Worm (Caenorhabditis elegans): Measurements from ENCODE around the gene fbxl-4.

fbxl-4 gene

DNA sequence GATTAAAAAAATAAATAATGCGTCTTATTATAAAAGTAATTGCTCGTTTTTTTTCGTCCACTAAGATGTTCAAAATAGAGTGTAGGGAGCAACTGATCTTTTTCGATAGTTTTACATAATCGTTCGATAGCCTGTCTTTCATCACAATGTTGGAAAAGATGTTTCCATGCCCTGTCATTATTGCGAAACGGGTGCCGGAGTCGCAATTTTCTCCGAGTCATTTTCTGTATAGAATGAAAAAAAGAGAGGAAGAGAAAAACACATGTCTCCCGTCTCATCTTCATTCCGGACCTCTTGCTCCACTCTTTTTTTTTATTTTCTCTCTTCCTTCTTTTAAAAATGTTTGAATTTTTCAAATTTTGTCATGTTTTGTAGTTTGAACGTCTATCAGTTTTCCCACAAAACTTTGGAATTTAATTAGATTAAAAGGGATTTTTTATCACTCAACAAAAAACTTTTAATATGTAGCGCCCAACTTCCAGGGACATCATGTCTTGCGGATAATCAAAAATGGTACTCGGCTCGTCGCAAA is 35.7 kb upstream of the fbxl-4 start, which contains the start of gene svh-2:
Gene svh-2, plus strand, starts transcription at position 482 of the 532 bp plus-strand sequence.
- TF ChIP-seq cebp-1 (GFP tag; IDR thresholded peaks at IDR 0.05) (peak; percentile 38; the same call in 1 of the 2 replicates), cebp-1 (tag; optimal IDR thresholded peaks at IDR 0.05) (peak; percentile 89), ceh-100 (GFP tag; IDR thresholded peaks at IDR 0.05) (no peak)

DNA sequence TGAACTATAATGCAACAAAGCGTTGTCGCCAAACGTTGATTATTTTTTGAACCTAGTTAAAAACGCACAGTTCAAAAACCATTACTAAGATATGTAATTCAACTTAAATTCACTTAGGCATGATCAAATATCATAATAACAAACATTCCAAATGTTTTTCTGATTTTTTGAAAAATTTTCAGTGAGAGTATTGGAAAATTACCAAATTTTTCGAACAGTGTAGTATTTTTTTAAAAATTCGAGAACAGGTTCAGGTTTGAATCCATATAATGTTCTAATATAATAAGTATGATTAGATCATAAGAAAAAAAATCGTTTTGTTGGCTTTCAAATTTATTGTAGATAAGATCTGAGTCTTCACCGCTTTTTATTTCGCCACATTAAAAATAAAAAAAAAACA is 35.0 kb upstream of the fbxl-4 start:
- TF ChIP-seq mel-28 (tag; optimal IDR thresholded peaks at IDR 0.05; ENCODE audit: borderline replicate concordance) = no peak
- no peak for TF ChIP-seq attf-5 (GFP tag; optimal IDR thresholded peaks at IDR 0.05)
- TF ChIP-seq lin-35 (GFP tag; optimal IDR thresholded peaks at IDR 0.05) = no peak
- no peak for TF ChIP-seq Y95B8A.8 (GFP tag; IDR thresholded peaks at IDR 0.05)
- no peak for TF ChIP-seq rcor-1 (GFP tag; IDR thresholded peaks at IDR 0.05)
- TF ChIP-seq ZK185.1 (tag; optimal IDR thresholded peaks at IDR 0.05; ENCODE audit: poor library complexity, severe bottlenecking) = no peak
- no peak for TF ChIP-seq tlf-1 (GFP tag; optimal IDR thresholded peaks at IDR 0.05)
- no peak for TF ChIP-seq die-1 (tag; optimal IDR thresholded peaks at IDR 0.05)
- no peak for TF ChIP-seq T26A5.8 (tag; optimal IDR thresholded peaks at IDR 0.05)

DNA sequence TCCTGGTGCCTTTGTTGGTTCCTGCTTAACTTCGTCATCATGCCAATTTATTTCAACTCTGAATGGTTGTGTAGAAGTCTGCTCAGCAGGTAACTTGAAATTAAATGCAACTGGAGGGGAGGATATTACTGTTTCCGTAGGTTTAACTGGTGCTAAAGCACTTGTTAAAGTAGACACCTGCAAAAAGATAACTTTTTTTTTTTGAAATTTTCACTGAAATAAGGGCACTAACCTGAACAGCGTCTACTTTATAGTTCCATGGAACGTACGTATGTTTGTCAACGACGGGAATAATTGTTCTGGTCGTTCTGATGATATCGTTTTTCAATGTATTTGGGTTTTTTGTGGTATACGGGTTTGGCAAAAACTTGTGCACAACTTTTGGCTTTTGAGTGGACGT is 28.1 kb upstream of the fbxl-4 start:
- no peak for TF ChIP-seq snpc-1.1 (tag; optimal IDR thresholded peaks at IDR 0.05; ENCODE audit: insufficient read depth)
- TF ChIP-seq sptf-2 (GFP tag; optimal IDR thresholded peaks at IDR 0.05) = no peak
- no peak for TF ChIP-seq die-1 (tag; optimal IDR thresholded peaks at IDR 0.05)
- TF ChIP-seq aptf-3 (GFP tag; IDR thresholded peaks at IDR 0.05) = no peak
- TF ChIP-seq ceh-27 (GFP tag; optimal IDR thresholded peaks at IDR 0.05) = no peak
- no peak for TF ChIP-seq madf-10 (tag; optimal IDR thresholded peaks at IDR 0.05)
- TF ChIP-seq unc-130 (GFP tag; optimal IDR thresholded peaks at IDR 0.05) = no peak
- TF ChIP-seq C17E4.6 (GFP tag; IDR thresholded peaks at IDR 0.05) = no peak
- TF ChIP-seq him-1 (tag; optimal IDR thresholded peaks at IDR 0.05) = no peak
- TF ChIP-seq F57C9.4 (tag; optimal IDR thresholded peaks at IDR 0.05) = no peak
- TF ChIP-seq lir-1 (GFP tag; conservative IDR thresholded peaks at IDR 0.05) = no peak
- TF ChIP-seq dpff-1 (tag; optimal IDR thresholded peaks at IDR 0.05) = no peak
- no peak for TF ChIP-seq D2030.7 (GFP tag; IDR thresholded peaks at IDR 0.05)
- TF ChIP-seq lin-26 (GFP tag; IDR thresholded peaks at IDR 0.05) = no peak
- TF ChIP-seq chd-7 (tag; optimal IDR thresholded peaks at IDR 0.05) = no peak
- no peak for TF ChIP-seq T07F8.4 (tag; optimal IDR thresholded peaks at IDR 0.05)
- no peak for TF ChIP-seq nhr-90 (tag; optimal IDR thresholded peaks at IDR 0.05)
- TF ChIP-seq madf-3 (GFP tag; IDR thresholded peaks at IDR 0.05) = no peak
- TF ChIP-seq lin-35 (GFP tag; optimal IDR thresholded peaks at IDR 0.05) = no peak
- TF ChIP-seq tbp1 (GFP tag; optimal IDR thresholded peaks at IDR 0.05) = no peak

DNA sequence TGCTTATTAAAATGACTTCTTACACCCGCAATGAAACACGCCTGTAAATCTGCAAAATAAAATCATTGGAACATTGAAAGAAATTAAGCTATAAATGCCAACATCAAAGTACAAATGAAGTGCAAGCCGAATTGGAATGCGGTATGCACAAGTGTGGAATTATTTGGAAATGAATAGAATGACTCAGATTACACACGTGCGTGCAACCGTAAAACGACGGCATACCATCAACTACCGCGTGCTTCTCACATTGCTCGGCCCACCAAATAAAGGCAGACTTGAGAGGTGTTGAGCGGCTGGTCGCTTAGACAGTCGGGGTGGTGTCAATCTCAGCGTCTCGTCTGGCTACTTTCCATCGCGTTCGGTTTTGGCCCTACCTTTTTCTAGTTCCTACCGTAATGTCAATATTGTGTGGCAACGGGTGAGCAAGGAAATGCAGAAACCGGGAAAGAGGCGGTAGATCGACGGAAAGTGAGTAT is 26.2 kb upstream of the fbxl-4 start, which contains the start of gene aaim-1:
Gene aaim-1, minus strand, starts transcription at position 51 of the 479 bp plus-strand sequence.
- TF ChIP-seq athp-1 (tag; optimal IDR thresholded peaks at IDR 0.05) = no peak
- TF ChIP-seq F37B4.10 (GFP tag; IDR thresholded peaks at IDR 0.05) = no peak
- no peak for TF ChIP-seq lag-1 (GFP tag; IDR thresholded peaks at IDR 0.05)
- 0 out of 2 replicates have a peak, but pooled peaks have one; percentile 15 for TF ChIP-seq ekl-4 (GFP tag; IDR thresholded peaks at IDR 0.05)
- no peak for TF ChIP-seq sdz-38 (tag; optimal IDR thresholded peaks at IDR 0.05)
- TF ChIP-seq sptf-2 (GFP tag; optimal IDR thresholded peaks at IDR 0.05) = no peak
- TF ChIP-seq sea-2 (GFP tag; IDR thresholded peaks at IDR 0.05) = no peak
- no peak for TF ChIP-seq hlh-26 (GFP tag; conservative IDR thresholded peaks at IDR 0.05)
- TF ChIP-seq ztf-28 (GFP tag; IDR thresholded peaks at IDR 0.05) = 0 out of 2 replicates have a peak, but pooled peaks have one; percentile 21
- peak; percentile 37 for TF ChIP-seq nhr-80 (tag; optimal IDR thresholded peaks at IDR 0.05)
- TF ChIP-seq lin-40 (tag; optimal IDR thresholded peaks at IDR 0.05) = no peak
- TF ChIP-seq F22D6.2 (tag; optimal IDR thresholded peaks at IDR 0.05) = no peak

Data from whole organism, young adult.